Fruit fly (Drosophila melanogaster) whole organism, embryonic: ENCODE measurements around the gene CG18266.
A peak's percentile ranks its signal among the peaks of the same experiment; 100 is the strongest.

Source experiments
- Asciz ChIP-seq: fragments of 200-800 bp; sonication (Bioruptor generic); optimal IDR thresholded peaks from 2 replicates; lab custom pipeline; 2017; ENCODE audit warnings: missing biosample characterization, mild to moderate bottlenecking, missing genetic modification characterization, missing genetic modification reagents
- Atf-2 ChIP-seq: fragments of 200-800 bp; sonication (Bioruptor generic); optimal IDR thresholded peaks from 2 replicates; lab custom pipeline; 2016; ENCODE audit warnings: missing biosample characterization, missing genetic modification characterization
- CG10274 ChIP-seq: fragments of 200-800 bp; sonication (Bioruptor generic); optimal IDR thresholded peaks from 3 replicates; lab custom pipeline; 2017; ENCODE audit warnings: missing biosample characterization, mild to moderate bottlenecking, missing genetic modification characterization
- CG11085 ChIP-seq: fragments of 200-800 bp; sonication (Bioruptor generic); IDR thresholded peaks from 2 replicates; pipeline ENCODE4 v1.3.6; 2022; ENCODE audit warnings: missing biosample characterization, missing genetic modification characterization
- CG12942 ChIP-seq: fragments of 200-800 bp; sonication (Bioruptor generic); optimal IDR thresholded peaks from 3 replicates; lab custom pipeline; 2016; ENCODE audit warnings: missing biosample characterization, missing genetic modification characterization
- CG18262 ChIP-seq: fragments of 200-800 bp; optimal IDR thresholded peaks from 3 replicates; lab custom pipeline; 2019; ENCODE audit warnings: missing biosample characterization, mild to moderate bottlenecking, missing genetic modification characterization, moderate library complexity
- CG3838 ChIP-seq: fragments of 200-800 bp; sonication (Bioruptor generic); optimal IDR thresholded peaks from 3 replicates; lab custom pipeline; 2016; ENCODE audit warnings: missing biosample characterization, missing genetic modification characterization
- CG42726 ChIP-seq: fragments of 200-800 bp; sonication (Bioruptor generic); IDR thresholded peaks from 2 replicates; pipeline ENCODE4 v1.3.6; 2022; ENCODE audit warnings: missing biosample characterization, missing genetic modification characterization; ENCODE audit not compliant: partially characterized antibody
- CG4328 ChIP-seq: fragments of 200-800 bp; sonication (Bioruptor generic); optimal IDR thresholded peaks from 3 replicates; lab custom pipeline; 2017; ENCODE audit warnings: missing biosample characterization, missing genetic modification reagents, missing genetic modification characterization
- CG4617 ChIP-seq: fragments of 200-800 bp; sonication (Bioruptor generic); optimal IDR thresholded peaks from 3 replicates; lab custom pipeline; 2016; ENCODE audit warnings: missing biosample characterization, missing genetic modification characterization, borderline replicate concordance
- CG6683 ChIP-seq: fragments of 200-800 bp; sonication (Bioruptor generic); optimal IDR thresholded peaks from 2 replicates; lab custom pipeline; 2017; ENCODE audit warnings: missing biosample characterization, mild to moderate bottlenecking, missing genetic modification characterization, missing genetic modification reagents
- CG6791 ChIP-seq: fragments of 200-800 bp; sonication (Bioruptor generic); IDR thresholded peaks from 3 replicates; pipeline ENCODE4 v1.3.6; 2022; ENCODE audit warnings: missing biosample characterization, missing genetic modification characterization; ENCODE audit not compliant: partially characterized antibody
- CG7271 ChIP-seq: fragments of 200-800 bp; sonication (Bioruptor generic); optimal IDR thresholded peaks from 2 replicates; lab custom pipeline; 2018; ENCODE audit warnings: missing biosample characterization, mild to moderate bottlenecking, missing genetic modification characterization, moderate library complexity
- CHES-1-like ChIP-seq: fragments of 200-800 bp; sonication (Bioruptor generic); optimal IDR thresholded peaks from 2 replicates; lab custom pipeline; 2016; ENCODE audit warnings: missing biosample characterization, missing genetic modification characterization
- Doc2 ChIP-seq: fragments of 200-800 bp; sonication (Bioruptor generic); IDR thresholded peaks from 2 replicates; pipeline ENCODE4 v1.3.6; 2022; ENCODE audit warnings: missing biosample characterization, missing genetic modification characterization
- Dref ChIP-seq: fragments of 200-800 bp; sonication (Bioruptor generic); IDR thresholded peaks from 2 replicates; pipeline ENCODE4 v1.3.6; 2022; ENCODE audit warnings: missing biosample characterization, missing genetic modification characterization
- Ets97D ChIP-seq: fragments of 200-800 bp; sonication (Bioruptor generic); optimal IDR thresholded peaks from 3 replicates; lab custom pipeline; 2016; ENCODE audit warnings: missing biosample characterization, missing genetic modification characterization
- H2.0 ChIP-seq: fragments of 200-800 bp; sonication (Bioruptor generic); IDR thresholded peaks from 2 replicates; pipeline ENCODE4 v1.3.6; 2022; ENCODE audit warnings: missing biosample characterization, missing genetic modification characterization
- HLH3B ChIP-seq: fragments of 200-800 bp; sonication (Bioruptor generic); IDR thresholded peaks from 2 replicates; pipeline ENCODE4 v1.3.6; 2022; ENCODE audit warnings: missing biosample characterization, missing genetic modification characterization
- Hr51 ChIP-seq, 2 experiments: fragments of 200-800 bp; sonication (Bioruptor generic); optimal IDR thresholded peaks; 2 replicates in 1 of 2; 3 replicates in 1 of 2; lab custom pipeline; 2016 to 2018; ENCODE audit warnings: missing biosample characterization in 2 of 2, missing genetic modification characterization in 2 of 2, mild to moderate bottlenecking in 1 of 2, moderate library complexity in 1 of 2
- Lpt ChIP-seq: fragments of >200 bp; optimal IDR thresholded peaks from 2 replicates; lab custom pipeline; 2018; ENCODE audit warnings: missing biosample characterization, missing genetic modification characterization
- NC2α ChIP-seq: fragments of 200-800 bp; sonication (Bioruptor generic); optimal IDR thresholded peaks from 2 replicates; lab custom pipeline; 2016; ENCODE audit warnings: missing biosample characterization, missing genetic modification characterization
- Oli ChIP-seq: fragments of 200-800 bp; sonication (Bioruptor generic); optimal IDR thresholded peaks from 2 replicates; lab custom pipeline; 2018; ENCODE audit warnings: missing biosample characterization, mild to moderate bottlenecking, missing genetic modification characterization, moderate library complexity
- Rx ChIP-seq: fragments of 200-800 bp; sonication (Bioruptor generic); IDR thresholded peaks from 2 replicates; pipeline ENCODE4 v1.3.6; 2022; ENCODE audit warnings: missing biosample characterization, missing genetic modification characterization
- Side ChIP-seq: fragments of 200-800 bp; sonication (Bioruptor generic); optimal IDR thresholded peaks from 2 replicates; lab custom pipeline; 2016; ENCODE audit warnings: missing biosample characterization, missing genetic modification characterization
- Trl ChIP-seq, 3 experiments: fragments of >200 bp in 2 of 3; fragments of 200-800 bp in 1 of 3; sonication (Bioruptor generic) in 1 of 3; optimal IDR thresholded peaks; 2 replicates in 1 of 3; 3 replicates in 2 of 3; lab custom pipeline; 2016 to 2017; ENCODE audit warnings: missing biosample characterization in 1 of 3, missing genetic modification characterization in 1 of 3
- Xbp1 ChIP-seq: fragments of 200-800 bp; sonication (Bioruptor generic); optimal IDR thresholded peaks from 3 replicates; lab custom pipeline; 2016; ENCODE audit warnings: missing biosample characterization, mild to moderate bottlenecking, missing genetic modification characterization
- ab ChIP-seq: fragments of 200-800 bp; sonication (Bioruptor generic); optimal IDR thresholded peaks from 2 replicates; lab custom pipeline; 2016; ENCODE audit warnings: missing biosample characterization, missing genetic modification characterization
- al ChIP-seq: fragments of 200-800 bp; sonication (Bioruptor generic); IDR thresholded peaks from 2 replicates; pipeline ENCODE4 v1.3.6; 2022; ENCODE audit warnings: missing biosample characterization, missing genetic modification characterization
- ase ChIP-seq: fragments of 200-800 bp; sonication (Bioruptor generic); IDR thresholded peaks from 3 replicates; pipeline ENCODE4 v1.3.6; 2022; ENCODE audit warnings: missing biosample characterization, missing genetic modification characterization
- cas ChIP-seq: fragments of 200-800 bp; sonication (Bioruptor generic); IDR thresholded peaks from 2 replicates; pipeline ENCODE4 v1.3.6; 2022; ENCODE audit warnings: missing biosample characterization, missing genetic modification characterization
- ci ChIP-seq: fragments of 200-800 bp; sonication (Bioruptor generic); IDR thresholded peaks from 3 replicates; pipeline ENCODE4 v1.3.6; 2022; ENCODE audit warnings: missing biosample characterization, missing genetic modification characterization
- da ChIP-seq: fragments of 200-800 bp; sonication (Bioruptor generic); optimal IDR thresholded peaks from 2 replicates; lab custom pipeline; 2016; ENCODE audit warnings: missing biosample characterization, missing genetic modification characterization
- dan ChIP-seq: fragments of 200-800 bp; sonication (Bioruptor generic); IDR thresholded peaks from 2 replicates; pipeline ENCODE4 v1.3.6; 2022; ENCODE audit warnings: missing biosample characterization, missing genetic modification characterization
- dimm ChIP-seq: fragments of 200-800 bp; sonication (Bioruptor generic); IDR thresholded peaks from 2 replicates; pipeline ENCODE4 v1.3.6; 2022; ENCODE audit warnings: missing biosample characterization, missing genetic modification characterization
- fru ChIP-seq: fragments of >200 bp; optimal IDR thresholded peaks from 2 replicates; lab custom pipeline; 2017
- jumu ChIP-seq: fragments of 200-800 bp; sonication (Bioruptor generic); optimal IDR thresholded peaks from 3 replicates; lab custom pipeline; 2016; ENCODE audit warnings: missing biosample characterization, missing genetic modification characterization
- nau ChIP-seq: fragments of 200-800 bp; sonication (Bioruptor generic); optimal IDR thresholded peaks from 3 replicates; lab custom pipeline; 2017; ENCODE audit warnings: missing biosample characterization, mild to moderate bottlenecking, missing genetic modification characterization, missing genetic modification reagents
- phol ChIP-seq: fragments of 200-800 bp; sonication (Bioruptor generic); optimal IDR thresholded peaks from 3 replicates; lab custom pipeline; 2018; ENCODE audit warnings: missing biosample characterization, mild to moderate bottlenecking, missing genetic modification characterization, moderate library complexity
- pum ChIP-seq: fragments of 200-800 bp; sonication (Bioruptor generic); optimal IDR thresholded peaks from 2 replicates; lab custom pipeline; 2016; ENCODE audit warnings: missing biosample characterization, missing genetic modification characterization
- pzg ChIP-seq: fragments of 200-800 bp; sonication (Bioruptor generic); optimal IDR thresholded peaks from 3 replicates; lab custom pipeline; 2018; ENCODE audit warnings: missing biosample characterization, mild to moderate bottlenecking, missing genetic modification characterization, moderate library complexity
- wdn ChIP-seq: fragments of 200-800 bp; sonication (Bioruptor generic); IDR thresholded peaks from 2 replicates; pipeline ENCODE4 v1.3.6; 2022; ENCODE audit warnings: missing biosample characterization, missing genetic modification characterization
- yki ChIP-seq: fragments of >200 bp; optimal IDR thresholded peaks from 3 replicates; lab custom pipeline; 2018
- zfh1 ChIP-seq: fragments of 200-800 bp; sonication (Bioruptor generic); IDR thresholded peaks from 3 replicates; pipeline ENCODE4 v1.3.6; 2022; ENCODE audit warnings: missing biosample characterization, missing genetic modification characterization

Gene CG18266

dm6 chr2L:5569503-5569902 lies 27.1 kb upstream of the CG18266 start (continued):
- TF ChIP-seq Oli (peak; percentile 27), NC2α (GFP tag; lab: Kevin White, UChicago) (no peak), zfh1 (GFP tag; lab: Robert Waterston, UW) (0 out of 3 replicates have a peak, but pooled peaks have one; percentile 46), Trl (optimal IDR thresholded peaks at IDR 0.05; lab: Kevin White, UChicago) (no peak), Trl (GFP tag; optimal IDR thresholded peaks at IDR 0.05; lab: Kevin White, UChicago) (peak; percentile 30), al (0 out of 2 replicates have a peak, but pooled peaks have one; percentile 10), ase (GFP tag; lab: Robert Waterston, UW) (peak; percentile 39; the same call in 1 of the 3 replicates), Rx (GFP tag; lab: Robert Waterston, UW) (no peak), CG18262 (tag; lab: Kevin White, UChicago) (no peak), CG4328 (GFP tag; lab: Kevin White, UChicago) (no peak), cas (GFP tag; lab: Robert Waterston, UW) (no peak), CG42726 (GFP tag; lab: Robert Waterston, UW) (no peak), H2.0 (GFP tag; lab: Robert Waterston, UW) (no peak), CG7271 (no peak), CG10274 (GFP tag; lab: Kevin White, UChicago) (no peak), pzg (no peak), Lpt (GFP tag; lab: Kevin White, UChicago) (no peak), Doc2 (GFP tag; lab: Robert Waterston, UW) (0 out of 2 replicates have a peak, but pooled peaks have one; percentile 13), CG11085 (GFP tag; lab: Robert Waterston, UW) (no peak), pum (no peak), HLH3B (no peak; the same call in 1 of the 2 replicates), phol (no peak), Xbp1 (GFP tag; lab: Kevin White, UChicago) (peak; percentile 9), Hr51 (GFP tag; optimal IDR thresholded peaks at IDR 0.05; lab: Kevin White, UChicago) (peak in 1 of 2 experiments; percentile 43), CHES-1-like (no peak), da (no peak), Dref (GFP tag; lab: Robert Waterston, UW) (no peak), ci (GFP tag; lab: Robert Waterston, UW) (0 out of 3 replicates have a peak, but pooled peaks have one; percentile 26), yki (lab: Kevin White, UChicago) (no peak), dan (no peak), nau (GFP tag; lab: Kevin White, UChicago) (no peak)

DNA sequence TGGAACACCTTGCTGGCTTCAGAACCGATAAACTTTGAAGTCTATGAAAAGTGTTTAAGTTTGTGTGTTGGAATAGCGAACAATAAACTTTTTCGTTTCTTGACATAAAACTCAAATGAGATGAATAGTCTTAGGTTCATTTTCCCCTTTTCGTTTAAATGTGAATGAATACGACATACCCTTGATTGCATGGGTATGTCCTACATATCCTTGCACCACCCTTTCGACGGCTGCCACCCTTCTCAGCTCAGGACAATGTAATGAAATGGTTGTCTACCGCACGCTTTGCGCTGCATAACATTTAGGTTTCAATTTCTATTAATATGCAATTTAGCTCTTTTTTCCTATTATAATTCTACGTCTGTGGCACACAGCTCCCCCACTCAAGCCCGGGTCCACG lies 15.6 kb upstream of the CG18266 start, which contains the start of gene CG14011:
Gene CG14011 (minus strand): TSS at position 101 of the 400 bp plus-strand sequence.
- TF ChIP-seq Asciz (GFP tag; lab: Kevin White, UChicago) (no peak), fru (lab: Kevin White, UChicago) (no peak), CG3838 (GFP tag; lab: Kevin White, UChicago) (no peak), dimm (GFP tag; lab: Robert Waterston, UW) (no peak), Atf-2 (GFP tag; lab: Kevin White, UChicago) (no peak), Side (GFP tag; lab: Kevin White, UChicago) (no peak), CG6791 (GFP tag; lab: Robert Waterston, UW) (no peak), CG4617 (GFP tag; lab: Kevin White, UChicago) (no peak), Ets97D (GFP tag; lab: Kevin White, UChicago) (no peak), ab (GFP tag; lab: Kevin White, UChicago) (no peak), jumu (GFP tag; lab: Kevin White, UChicago) (no peak), wdn (GFP tag; lab: Robert Waterston, UW) (no peak), CG6683 (GFP tag; lab: Kevin White, UChicago) (no peak), CG12942 (GFP tag; lab: Kevin White, UChicago) (no peak)
